Worm (Caenorhabditis elegans): ENCODE measurements around the gene F14B8.4.

F14B8.4 gene

ce11 chrX:6867707-6868106 lies 32.0 kb downstream of the F14B8.4 start (continued):
- no peak for TF ChIP-seq akir-1 (GFP tag; optimal IDR thresholded peaks at IDR 0.05)
- TF ChIP-seq egrh-3 (GFP tag; IDR thresholded peaks at IDR 0.05) = no peak
- TF ChIP-seq hmg-1.2 (GFP tag; IDR thresholded peaks at IDR 0.05) = peak; percentile 83
- TF ChIP-seq hmg-20 (GFP tag; IDR thresholded peaks at IDR 0.05) = peak; percentile 84
- TF ChIP-seq attf-6 (GFP tag; IDR thresholded peaks at IDR 0.05) = peak; percentile 79
- TF ChIP-seq him-1 (tag; optimal IDR thresholded peaks at IDR 0.05) = peak; percentile 93
- peak; percentile 89 for TF ChIP-seq B0261.1 (tag; optimal IDR thresholded peaks at IDR 0.05)
- peak; percentile 61 for TF ChIP-seq ets-4 (GFP tag; optimal IDR thresholded peaks at IDR 0.05)
- peak; percentile 68 for TF ChIP-seq gei-17 (GFP tag; optimal IDR thresholded peaks at IDR 0.05)
- peak; percentile 75; the same call in 1 of the 2 replicates for TF ChIP-seq madf-3 (GFP tag; IDR thresholded peaks at IDR 0.05)
- TF ChIP-seq ceh-40 (GFP tag; IDR thresholded peaks at IDR 0.05) = peak; percentile 80
- TF ChIP-seq F10E7.11 (tag; optimal IDR thresholded peaks at IDR 0.05) = peak; percentile 60
- peak; percentile 88 to 95 for TF ChIP-seq rec-8 (tag; optimal IDR thresholded peaks at IDR 0.05)
- no peak for TF ChIP-seq B0019.2 (GFP tag; conservative IDR thresholded peaks at IDR 0.05)
- TF ChIP-seq Y79H2A.3 (GFP tag; conservative IDR thresholded peaks at IDR 0.05) = no peak
- TF ChIP-seq cebp-2 (GFP tag; IDR thresholded peaks at IDR 0.05) = peak; percentile 93
- peak; percentile 93 for TF ChIP-seq rpc-1 (optimal IDR thresholded peaks at IDR 0.05)
- TF ChIP-seq rpc-1 (tag; optimal IDR thresholded peaks at IDR 0.05) = peak; percentile 89
- TF ChIP-seq snpc-4 (GFP tag; optimal IDR thresholded peaks at IDR 0.05) = peak; percentile 82
- TF ChIP-seq snpc-4 (tag; optimal IDR thresholded peaks at IDR 0.05) = peak in 3 of 4 experiments; percentile 57 to 80 (median 75)
- TF ChIP-seq Y53G8AR.9 (GFP tag; conservative IDR thresholded peaks at IDR 0.05) = peak; percentile 84
- TF ChIP-seq rcor-1 (GFP tag; IDR thresholded peaks at IDR 0.05) = peak; percentile 85
- peak; percentile 77 for TF ChIP-seq ekl-4 (GFP tag; IDR thresholded peaks at IDR 0.05)
- peak; percentile 44 for TF ChIP-seq athp-1 (tag; optimal IDR thresholded peaks at IDR 0.05)
- peak; percentile 89 for TF ChIP-seq F57A8.1 (GFP tag; optimal IDR thresholded peaks at IDR 0.05)
- no peak for TF ChIP-seq sdz-38 (tag; optimal IDR thresholded peaks at IDR 0.05)
- TF ChIP-seq F37B4.10 (GFP tag; IDR thresholded peaks at IDR 0.05) = 0 out of 2 replicates have a peak, but pooled peaks have one; percentile 42
- TF ChIP-seq F33H1.4 (GFP tag; IDR thresholded peaks at IDR 0.05) = no peak
- TF ChIP-seq nhr-80 (tag; optimal IDR thresholded peaks at IDR 0.05) = peak; percentile 44
- peak; percentile 58 for TF ChIP-seq atf-7 (tag; optimal IDR thresholded peaks at IDR 0.05)
- TF ChIP-seq snpc-1.1 (tag; optimal IDR thresholded peaks at IDR 0.05; ENCODE audit: insufficient read depth) = peak; percentile 44
- TF ChIP-seq zfh-2 (GFP tag; conservative IDR thresholded peaks at IDR 0.05) = no peak
- no peak for TF ChIP-seq ccch-3 (GFP tag; optimal IDR thresholded peaks at IDR 0.05)
- TF ChIP-seq mxl-1 (tag; optimal IDR thresholded peaks at IDR 0.05) = peak; percentile 88
- peak; percentile 86 for TF ChIP-seq snpc-1.3 (tag; optimal IDR thresholded peaks at IDR 0.05; ENCODE audit: insufficient read depth)
- no peak for TF ChIP-seq nfya-1 (tag; optimal IDR thresholded peaks at IDR 0.05; ENCODE audit: borderline replicate concordance, insufficient read depth)
- peak; percentile 15 for TF ChIP-seq K12H6.12 (tag; optimal IDR thresholded peaks at IDR 0.05)
- TF ChIP-seq sptf-2 (GFP tag; optimal IDR thresholded peaks at IDR 0.05) = peak; percentile 89
- peak; percentile 54 for TF ChIP-seq tlf-1 (GFP tag; optimal IDR thresholded peaks at IDR 0.05)
- TF ChIP-seq C06A6.2 (GFP tag; conservative IDR thresholded peaks at IDR 0.05) = no peak; the same call in 1 of the 2 replicates
- TF ChIP-seq hlh-26 (GFP tag; conservative IDR thresholded peaks at IDR 0.05) = no peak
- peak; percentile 73 for TF ChIP-seq hlh-12 (tag; optimal IDR thresholded peaks at IDR 0.05)
- TF ChIP-seq mes-4 (tag; optimal IDR thresholded peaks at IDR 0.05) = peak; percentile 91
- TF ChIP-seq lir-1 (GFP tag; conservative IDR thresholded peaks at IDR 0.05) = no peak
- TF ChIP-seq C17E4.6 (GFP tag; IDR thresholded peaks at IDR 0.05) = peak; percentile 74
- peak; percentile 57 for TF ChIP-seq lin-40 (tag; optimal IDR thresholded peaks at IDR 0.05)
- no peak; the same call in none of the 2 replicates for TF ChIP-seq ceh-100 (GFP tag; IDR thresholded peaks at IDR 0.05)
- no peak for TF ChIP-seq aptf-2 (GFP tag; conservative IDR thresholded peaks at IDR 0.05)
- no peak; the same call in 1 of the 2 replicates for TF ChIP-seq mcd-1 (GFP tag; IDR thresholded peaks at IDR 0.05)

All from whole organism, young adult.